Fruit fly (Drosophila melanogaster) S2 (cell line): ENCODE data around the gene Polr3G.

Experiments
- CG8478 ChIP-seq: fragments of >200 bp; optimal IDR thresholded peaks from 2 replicates; lab custom pipeline; 2018
- CTCF ChIP-seq, 2 experiments: fragments of >200 bp; optimal IDR thresholded peaks; 2 replicates each; lab custom pipeline; 2018

Polr3G gene

dm6 chr3L:17444569-17444968 is 17.6 kb upstream of the Polr3G start:
- TF ChIP-seq CG8478 (lab: Kevin White, UChicago) = no peak
- TF ChIP-seq CTCF (optimal IDR thresholded peaks at IDR 0.05; lab: Kevin White, UChicago) = no peak

- TF ChIP-seq CG8478 (lab: Kevin White, UChicago) = no peak
- no peak for TF ChIP-seq CTCF (optimal IDR thresholded peaks at IDR 0.05; lab: Kevin White, UChicago)
These were observed 14.7 kb upstream of the Polr3G start for dm6 chr3L:17441602-17442001.

dm6 chr3L:17438872-17439495 is 12.1 kb upstream of the Polr3G start, which contains the start of gene CG18265:
CG18265 (plus strand) TSS chr3L:17439401.
- no peak for TF ChIP-seq CTCF (optimal IDR thresholded peaks at IDR 0.05; lab: Kevin White, UChicago)

- no peak for TF ChIP-seq CTCF (optimal IDR thresholded peaks at IDR 0.05; lab: Kevin White, UChicago)
These were observed 9.4 kb upstream of the Polr3G start, which contains the start of gene CG12229 for dm6 chr3L:17436331-17436730. CG12229 (minus strand) TSS chr3L:17436431.

dm6 chr3L:17433555-17433954 is 6.6 kb upstream of the Polr3G start, which contains the start of the genes Coq4 and CG32176:
Coq4 (minus strand) TSS chr3L:17433621.
CG32176 (plus strand) TSS chr3L:17433868.
- TF ChIP-seq CTCF (optimal IDR thresholded peaks at IDR 0.05; lab: Kevin White, UChicago) (no peak), CG8478 (lab: Kevin White, UChicago) (no peak)

dm6 chr3L:17432947-17433346 is 6.0 kb upstream of the Polr3G start, which contains the start of gene frc:
frc (minus strand) TSS chr3L:17433190.
- TF ChIP-seq CG8478 (lab: Kevin White, UChicago) = no peak
- TF ChIP-seq CTCF (optimal IDR thresholded peaks at IDR 0.05; lab: Kevin White, UChicago) = no peak

dm6 chr3L:17430957-17431585 is 4.1 kb upstream of the Polr3G start:
- TF ChIP-seq CG8478 (lab: Kevin White, UChicago) (no peak), CTCF (optimal IDR thresholded peaks at IDR 0.05; lab: Kevin White, UChicago) (no peak)

- no peak for TF ChIP-seq CTCF (optimal IDR thresholded peaks at IDR 0.05; lab: Kevin White, UChicago)
- TF ChIP-seq CG8478 (lab: Kevin White, UChicago) = no peak
These were observed 3.5 kb upstream of the Polr3G start for dm6 chr3L:17430390-17430789.

dm6 chr3L:17428779-17429178 is 1.8 kb upstream of the Polr3G start, which contains the start of gene Gorab:
Gorab (minus strand) TSS chr3L:17428836.
- no peak for TF ChIP-seq CG8478 (lab: Kevin White, UChicago)
- no peak for TF ChIP-seq CTCF (optimal IDR thresholded peaks at IDR 0.05; lab: Kevin White, UChicago)

dm6 chr3L:17425132-17425713 is 1.7 kb downstream of the Polr3G start, which contains the start of the genes Sec3 and COX7B:
Sec3 (minus strand) TSS chr3L:17425217.
COX7B (plus strand) TSS chr3L:17425477.
- no peak for TF ChIP-seq CG8478 (lab: Kevin White, UChicago)
- TF ChIP-seq CTCF (optimal IDR thresholded peaks at IDR 0.05; lab: Kevin White, UChicago) = no peak

- TF ChIP-seq CTCF (optimal IDR thresholded peaks at IDR 0.05; lab: Kevin White, UChicago) (no peak), CG8478 (lab: Kevin White, UChicago) (no peak)
These were observed 5.6 kb downstream of the Polr3G start, which contains the start of gene blot for dm6 chr3L:17421319-17421718. blot (minus strand) TSS chr3L:17421514.

- TF ChIP-seq CTCF (optimal IDR thresholded peaks at IDR 0.05; lab: Kevin White, UChicago) (no peak), CG8478 (lab: Kevin White, UChicago) (no peak)
These were observed 6.2 kb downstream of the Polr3G start for dm6 chr3L:17420610-17421194.

dm6 chr3L:17419103-17419741 is 7.7 kb downstream of the Polr3G start:
- no peak for TF ChIP-seq CTCF (optimal IDR thresholded peaks at IDR 0.05; lab: Kevin White, UChicago)
- TF ChIP-seq CG8478 (lab: Kevin White, UChicago) = no peak
